Fruit fly (Drosophila melanogaster) whole organism, prepupa: ENCODE results near the gene Ser.

Source experiments
- Blimp-1 ChIP-seq: fragments of 200-800 bp; sonication (Bioruptor generic); optimal IDR thresholded peaks from 3 replicates; lab custom pipeline; 2017; ENCODE audit warnings: missing biosample characterization, missing genetic modification characterization, mild to moderate bottlenecking, moderate library complexity, missing genetic modification reagents
- CG10631 ChIP-seq: fragments of 200-800 bp; sonication (Bioruptor generic); optimal IDR thresholded peaks from 2 replicates; lab custom pipeline; 2016; ENCODE audit warnings: missing biosample characterization, missing genetic modification characterization
- CG10669 ChIP-seq: fragments of 200-800 bp; sonication (Bioruptor generic); optimal IDR thresholded peaks from 3 replicates; lab custom pipeline; 2018; ENCODE audit warnings: missing biosample characterization, mild to moderate bottlenecking, missing genetic modification characterization, moderate library complexity
- CG11294 ChIP-seq: fragments of 200-800 bp; sonication (Bioruptor generic); IDR thresholded peaks from 2 replicates; pipeline ENCODE4 v1.3.6; 2022; ENCODE audit warnings: missing biosample characterization, missing genetic modification characterization
- CG11762 ChIP-seq: fragments of 200-800 bp; sonication (Bioruptor generic); optimal IDR thresholded peaks from 3 replicates; lab custom pipeline; 2016; ENCODE audit warnings: missing biosample characterization, missing genetic modification characterization; ENCODE audit not compliant: insufficient read depth
- CG1621 ChIP-seq: fragments of 200-800 bp; sonication (Bioruptor generic); optimal IDR thresholded peaks from 3 replicates; lab custom pipeline; 2018; ENCODE audit warnings: missing biosample characterization, mild to moderate bottlenecking, missing genetic modification characterization
- CG16779 ChIP-seq: fragments of 200-800 bp; sonication (Bioruptor generic); optimal IDR thresholded peaks from 3 replicates; lab custom pipeline; 2017; ENCODE audit warnings: missing biosample characterization, mild to moderate bottlenecking, missing genetic modification characterization
- CG3032 ChIP-seq: fragments of 200-800 bp; optimal IDR thresholded peaks from 2 replicates; lab custom pipeline; 2019; ENCODE audit warnings: missing biosample characterization, mild to moderate bottlenecking, missing genetic modification characterization, moderate library complexity
- CG32006 ChIP-seq: fragments of 200-800 bp; sonication (Bioruptor generic); optimal IDR thresholded peaks from 3 replicates; lab custom pipeline; 2017; ENCODE audit warnings: missing biosample characterization, mild to moderate bottlenecking, missing genetic modification characterization
- CG34406 ChIP-seq: fragments of 200-800 bp; sonication (Bioruptor generic); optimal IDR thresholded peaks from 3 replicates; lab custom pipeline; 2016; ENCODE audit warnings: missing biosample characterization, missing genetic modification characterization
- CG3919 ChIP-seq: fragments of 200-800 bp; sonication (Bioruptor generic); optimal IDR thresholded peaks from 3 replicates; lab custom pipeline; 2016; ENCODE audit warnings: missing biosample characterization, missing genetic modification characterization
- CG4318 ChIP-seq: fragments of 200-800 bp; sonication (Bioruptor generic); optimal IDR thresholded peaks from 3 replicates; lab custom pipeline; 2017; ENCODE audit warnings: missing biosample characterization, mild to moderate bottlenecking, missing genetic modification characterization
- CG6163 ChIP-seq: fragments of 200-800 bp; sonication (Bioruptor generic); IDR thresholded peaks from 3 replicates; pipeline ENCODE4 v1.3.6; 2022; ENCODE audit warnings: missing biosample characterization, missing genetic modification characterization
- CG6276 ChIP-seq: fragments of 200-800 bp; sonication (Bioruptor generic); optimal IDR thresholded peaks from 2 replicates; lab custom pipeline; 2017; ENCODE audit warnings: missing biosample characterization, mild to moderate bottlenecking, missing genetic modification characterization
- CG6792 ChIP-seq: fragments of 200-800 bp; sonication (Bioruptor generic); optimal IDR thresholded peaks from 3 replicates; lab custom pipeline; 2016; ENCODE audit warnings: missing biosample characterization, missing genetic modification characterization
- CG6808 ChIP-seq: fragments of 200-800 bp; sonication (Bioruptor generic); optimal IDR thresholded peaks from 3 replicates; lab custom pipeline; 2017; ENCODE audit warnings: missing biosample characterization, missing genetic modification characterization, mild to moderate bottlenecking, moderate library complexity, missing genetic modification reagents
- CG6854 ChIP-seq: fragments of 200-800 bp; sonication (Bioruptor generic); optimal IDR thresholded peaks from 2 replicates; lab custom pipeline; 2017; ENCODE audit warnings: missing biosample characterization, mild to moderate bottlenecking, missing genetic modification characterization
- CG7368 ChIP-seq: fragments of 200-800 bp; sonication (Bioruptor generic); optimal IDR thresholded peaks from 3 replicates; lab custom pipeline; 2016; ENCODE audit warnings: missing biosample characterization, missing genetic modification characterization
- CG8119 ChIP-seq: fragments of 200-800 bp; sonication (Bioruptor generic); IDR thresholded peaks from 3 replicates; pipeline ENCODE4 v1.3.6; 2022; ENCODE audit warnings: missing biosample characterization, missing genetic modification characterization
- CG8319 ChIP-seq: fragments of 200-800 bp; sonication (Bioruptor generic); optimal IDR thresholded peaks from 3 replicates; lab custom pipeline; 2016; ENCODE audit warnings: missing biosample characterization, missing genetic modification characterization
- CG8632 ChIP-seq: fragments of 200-800 bp; sonication (Bioruptor generic); optimal IDR thresholded peaks from 3 replicates; lab custom pipeline; 2016; ENCODE audit warnings: missing biosample characterization, missing genetic modification characterization
- CG9139 ChIP-seq: fragments of 200-800 bp; sonication (Bioruptor generic); optimal IDR thresholded peaks from 3 replicates; lab custom pipeline; 2017; ENCODE audit warnings: missing biosample characterization, mild to moderate bottlenecking, missing genetic modification characterization
- Eip75B ChIP-seq: fragments of 200-800 bp; sonication (Bioruptor generic); optimal IDR thresholded peaks from 3 replicates; lab custom pipeline; 2016; ENCODE audit warnings: missing biosample characterization, missing genetic modification characterization
- Eip78C ChIP-seq: fragments of 200-800 bp; sonication (Bioruptor generic); peaks from one replicate; lab custom pipeline; 2016; ENCODE audit warnings: missing biosample characterization, missing genetic modification characterization
- Ets21C ChIP-seq: fragments of 200-800 bp; sonication (Bioruptor generic); optimal IDR thresholded peaks from 3 replicates; lab custom pipeline; 2016; ENCODE audit warnings: missing biosample characterization, missing genetic modification characterization
- Ets96B ChIP-seq: fragments of 200-800 bp; optimal IDR thresholded peaks from 2 replicates; lab custom pipeline; 2019; ENCODE audit warnings: missing biosample characterization, mild to moderate bottlenecking, missing genetic modification characterization, moderate library complexity
- Gug ChIP-seq: fragments of 200-800 bp; sonication (Bioruptor generic); IDR thresholded peaks from 2 replicates; pipeline ENCODE4 v1.3.6; 2022; ENCODE audit warnings: missing biosample characterization, missing genetic modification characterization
- Hr38 ChIP-seq: sonication (Bioruptor generic); optimal IDR thresholded peaks from 2 replicates; lab custom pipeline; 2016; ENCODE audit warnings: missing biosample characterization, missing genetic modification characterization
- Hr39 ChIP-seq: fragments of 200-800 bp; sonication (Bioruptor generic); optimal IDR thresholded peaks from 2 replicates; lab custom pipeline; 2016; ENCODE audit warnings: missing biosample characterization, missing genetic modification characterization
- Hr4 ChIP-seq: fragments of 200-800 bp; sonication (Bioruptor generic); optimal IDR thresholded peaks from 3 replicates; lab custom pipeline; 2016; ENCODE audit warnings: missing biosample characterization, missing genetic modification characterization
- Lpt ChIP-seq: fragments of 200-800 bp; sonication (Bioruptor generic); optimal IDR thresholded peaks from 3 replicates; lab custom pipeline; 2016; ENCODE audit warnings: missing biosample characterization, missing genetic modification characterization
- Smox ChIP-seq: fragments of 200-800 bp; sonication (Bioruptor generic); optimal IDR thresholded peaks from 3 replicates; lab custom pipeline; 2016; ENCODE audit warnings: missing biosample characterization, missing genetic modification characterization
- Sox14 ChIP-seq: fragments of 200-800 bp; sonication (Bioruptor generic); optimal IDR thresholded peaks from 3 replicates; lab custom pipeline; 2016; ENCODE audit warnings: missing biosample characterization, missing genetic modification characterization
- Sox15 ChIP-seq: fragments of 200-800 bp; sonication (Bioruptor generic); optimal IDR thresholded peaks from 3 replicates; lab custom pipeline; 2016; ENCODE audit warnings: missing biosample characterization, missing genetic modification characterization
- achi ChIP-seq: fragments of 200-800 bp; sonication (Bioruptor generic); optimal IDR thresholded peaks from 3 replicates; lab custom pipeline; 2016; ENCODE audit warnings: missing biosample characterization, missing genetic modification characterization
- acj6 ChIP-seq: fragments of 200-800 bp; sonication (Bioruptor generic); optimal IDR thresholded peaks from 3 replicates; lab custom pipeline; 2016; ENCODE audit warnings: missing biosample characterization, missing genetic modification characterization
- cyc ChIP-seq: fragments of 200-800 bp; sonication (Bioruptor generic); optimal IDR thresholded peaks from 3 replicates; lab custom pipeline; 2016; ENCODE audit warnings: missing biosample characterization, missing genetic modification characterization
- dac ChIP-seq: fragments of 200-800 bp; sonication (Bioruptor generic); optimal IDR thresholded peaks from 2 replicates; lab custom pipeline; 2017; ENCODE audit warnings: missing biosample characterization, mild to moderate bottlenecking, missing genetic modification characterization
- dsx ChIP-seq: fragments of 200-800 bp; optimal IDR thresholded peaks from 3 replicates; lab custom pipeline; 2019; ENCODE audit warnings: missing biosample characterization, mild to moderate bottlenecking, missing genetic modification characterization, moderate library complexity; ENCODE audit not compliant: poor library complexity, severe bottlenecking
- eg ChIP-seq: fragments of 200-800 bp; sonication (Bioruptor generic); IDR thresholded peaks from 3 replicates; pipeline ENCODE4 v1.3.6; 2022; ENCODE audit warnings: missing biosample characterization, missing genetic modification characterization
- esn ChIP-seq: fragments of 200-800 bp; sonication (Bioruptor generic); optimal IDR thresholded peaks from 2 replicates; lab custom pipeline; 2016; ENCODE audit warnings: missing biosample characterization, mild to moderate bottlenecking, missing genetic modification characterization, moderate library complexity
- fd59A ChIP-seq: fragments of 200-800 bp; sonication (Bioruptor generic); optimal IDR thresholded peaks from 2 replicates; lab custom pipeline; 2017; ENCODE audit warnings: missing biosample characterization, mild to moderate bottlenecking, missing genetic modification characterization, missing genetic modification reagents
- fd85E ChIP-seq: fragments of 200-800 bp; sonication (Bioruptor generic); optimal IDR thresholded peaks from 3 replicates; lab custom pipeline; 2016; ENCODE audit warnings: missing biosample characterization, missing genetic modification characterization
- lz ChIP-seq: fragments of 200-800 bp; sonication (Bioruptor generic); optimal IDR thresholded peaks from 3 replicates; lab custom pipeline; 2016; ENCODE audit warnings: missing biosample characterization, missing genetic modification characterization
- net ChIP-seq: fragments of 200-800 bp; sonication (Bioruptor generic); optimal IDR thresholded peaks from 3 replicates; lab custom pipeline; 2016; ENCODE audit warnings: missing biosample characterization, missing genetic modification characterization
- pdm3 ChIP-seq: fragments of 200-800 bp; sonication (Bioruptor generic); optimal IDR thresholded peaks from 3 replicates; lab custom pipeline; 2016; ENCODE audit warnings: missing biosample characterization, missing genetic modification characterization
- svp ChIP-seq: fragments of 200-800 bp; sonication (Bioruptor generic); peaks from one replicate; lab custom pipeline; 2016; ENCODE audit warnings: missing biosample characterization, missing genetic modification characterization
- topi ChIP-seq: fragments of 200-800 bp; sonication (Bioruptor generic); optimal IDR thresholded peaks from 3 replicates; lab custom pipeline; 2016; ENCODE audit warnings: missing biosample characterization, missing genetic modification characterization

Ser gene

dm6 chr3R:27198883-27199780 is 5.1 kb upstream of the Ser start (continued):
- TF ChIP-seq Eip78C (GFP tag; lab: Kevin White, UChicago) (peak; percentile 89), net (GFP tag; lab: Kevin White, UChicago) (no peak), CG10631 (GFP tag; lab: Kevin White, UChicago) (peak; percentile 28), Hr4 (GFP tag; lab: Kevin White, UChicago) (no peak), CG10669 (GFP tag; lab: Kevin White, UChicago) (peak; percentile 67), cyc (GFP tag; lab: Kevin White, UChicago) (peak; percentile 20), CG4318 (GFP tag; lab: Kevin White, UChicago) (no peak)

dm6 chr3R:27197581-27197980 is 3.5 kb upstream of the Ser start:
- TF ChIP-seq CG9139 (GFP tag; lab: Kevin White, UChicago) (peak; percentile 6), CG16779 (no peak), CG32006 (GFP tag; lab: Kevin White, UChicago) (peak; percentile 4), CG3919 (GFP tag; lab: Kevin White, UChicago) (peak; percentile 63), Hr4 (GFP tag; lab: Kevin White, UChicago) (peak; percentile 27), Sox15 (GFP tag; lab: Kevin White, UChicago) (no peak), Ets21C (GFP tag; lab: Kevin White, UChicago) (no peak), fd59A (GFP tag; lab: Kevin White, UChicago) (peak; percentile 10), CG1621 (tag; lab: Kevin White, UChicago) (peak; percentile 11), Hr39 (peak; percentile 6), esn (peak; percentile 40), Blimp-1 (GFP tag; lab: Kevin White, UChicago) (no peak), lz (GFP tag; lab: Kevin White, UChicago) (peak; percentile 15), topi (GFP tag; lab: Kevin White, UChicago) (peak; percentile 26), Sox14 (GFP tag; lab: Kevin White, UChicago) (peak; percentile 4), CG3032 (peak; percentile 39), CG7368 (GFP tag; lab: Kevin White, UChicago) (no peak), pdm3 (GFP tag; lab: Kevin White, UChicago) (peak; percentile 24), Smox (GFP tag; lab: Kevin White, UChicago) (peak; percentile 10), CG8119 (GFP tag; lab: Robert Waterston, UW) (no peak), CG10631 (GFP tag; lab: Kevin White, UChicago) (peak; percentile 48), Hr38 (GFP tag; lab: Kevin White, UChicago) (no peak), svp (GFP tag; lab: Kevin White, UChicago) (peak; percentile 73), CG8319 (GFP tag; lab: Kevin White, UChicago) (no peak), CG8632 (no peak), dsx (GFP tag; lab: Kevin White, UChicago) (peak; percentile 38), fd85E (GFP tag; lab: Kevin White, UChicago) (no peak), CG34406 (GFP tag; lab: Kevin White, UChicago) (peak; percentile 14), eg (GFP tag; lab: Robert Waterston, UW) (no peak), CG6808 (peak; percentile 52), CG4318 (GFP tag; lab: Kevin White, UChicago) (no peak), Ets96B (tag; lab: Kevin White, UChicago) (peak; percentile 49), CG6854 (GFP tag; lab: Kevin White, UChicago) (no peak), CG6163 (GFP tag; lab: Robert Waterston, UW) (0 out of 3 replicates have a peak, but pooled peaks have one; percentile 21), Gug (GFP tag; lab: Robert Waterston, UW) (no peak), Eip75B (peak; percentile 22), dac (no peak), CG6276 (GFP tag; lab: Kevin White, UChicago) (no peak), CG6792 (no peak), CG11294 (GFP tag; lab: Robert Waterston, UW) (no peak), CG11762 (GFP tag; lab: Kevin White, UChicago) (no peak), acj6 (GFP tag; lab: Kevin White, UChicago) (peak; percentile 44), Eip78C (GFP tag; lab: Kevin White, UChicago) (peak; percentile 88), Lpt (GFP tag; lab: Kevin White, UChicago) (no peak), achi (peak; percentile 46)
